Worm (Caenorhabditis elegans) whole organism, young adult: ENCODE measurements around the gene F28F8.9.
A peak's percentile ranks its signal among the peaks of the same experiment; 100 is the strongest.

Source experiments
- B0261.1 ChIP-seq: sonication (generic microtip); optimal IDR thresholded peaks from 2 replicates; lab custom pipeline; 2016; ENCODE audit warnings: mild to moderate bottlenecking, missing genetic modification characterization, moderate library complexity, missing compliant biosample characterization
- F10E7.11 ChIP-seq: sonication (generic microtip); optimal IDR thresholded peaks from 2 replicates; lab custom pipeline; 2017; ENCODE audit warnings: mild to moderate bottlenecking, missing genetic modification characterization, moderate library complexity, missing compliant biosample characterization
- F22D6.2 ChIP-seq: sonication (generic microtip); optimal IDR thresholded peaks from 2 replicates; lab custom pipeline; 2016; ENCODE audit warnings: mild to moderate bottlenecking, missing genetic modification characterization, missing compliant biosample characterization
- F33H1.4 ChIP-seq: fragments of 200-800 bp; sonication (Bioruptor generic); IDR thresholded peaks from 2 replicates; pipeline ENCODE4 v1.3.6; 2022; ENCODE audit warnings: missing genetic modification reagents, missing genetic modification characterization, missing compliant biosample characterization
- F37B4.10 ChIP-seq: fragments of 200-800 bp; sonication (Bioruptor generic); IDR thresholded peaks from 2 replicates; pipeline ENCODE4 v1.3.6; 2022; ENCODE audit warnings: missing genetic modification characterization, missing compliant biosample characterization
- F57C9.4 ChIP-seq: sonication (generic microtip); optimal IDR thresholded peaks from 2 replicates; lab custom pipeline; 2017; ENCODE audit warnings: mild to moderate bottlenecking, missing genetic modification characterization, missing compliant biosample characterization
- K11D2.4 ChIP-seq: fragments of 200-800 bp; sonication (Bioruptor generic); IDR thresholded peaks from 2 replicates; pipeline ENCODE4 v1.3.6; 2022; ENCODE audit warnings: missing genetic modification reagents, missing genetic modification characterization, missing compliant biosample characterization
- T26A5.8 ChIP-seq: sonication (generic microtip); optimal IDR thresholded peaks from 2 replicates; lab custom pipeline; 2016; ENCODE audit warnings: missing genetic modification characterization, missing compliant biosample characterization
- Y53F4B.3 ChIP-seq: fragments of 200-800 bp; sonication (Bioruptor generic); IDR thresholded peaks from 2 replicates; pipeline ENCODE4 v1.3.6; 2022; ENCODE audit warnings: missing genetic modification reagents, missing genetic modification characterization, missing compliant biosample characterization
- ZK185.1 ChIP-seq: sonication (generic microtip); optimal IDR thresholded peaks from 2 replicates; lab custom pipeline; 2016; ENCODE audit warnings: mild to moderate bottlenecking, missing genetic modification characterization, missing compliant biosample characterization; ENCODE audit not compliant: poor library complexity, severe bottlenecking
- atf-7 ChIP-seq: sonication (generic microtip); optimal IDR thresholded peaks from 2 replicates; lab custom pipeline; 2017; ENCODE audit warnings: mild to moderate bottlenecking, missing genetic modification characterization, missing compliant biosample characterization
- attf-3 ChIP-seq: fragments of 200-800 bp; sonication (Bioruptor generic); conservative IDR thresholded peaks from 2 replicates; pipeline ENCODE4 v1.3.6; 2022; ENCODE audit warnings: missing genetic modification reagents, missing genetic modification characterization, missing compliant biosample characterization
- attf-5 ChIP-seq: fragments of 200-800 bp; sonication (Bioruptor generic); optimal IDR thresholded peaks from 2 replicates; lab custom pipeline; 2018; ENCODE audit warnings: mild to moderate bottlenecking, missing genetic modification characterization, missing compliant biosample characterization
- ccch-3 ChIP-seq: fragments of 200-800 bp; sonication (Bioruptor generic); optimal IDR thresholded peaks from 2 replicates; lab custom pipeline; 2018; ENCODE audit warnings: mild to moderate bottlenecking, missing genetic modification characterization, missing compliant biosample characterization
- cebp-1 ChIP-seq, 2 experiments: fragments of 200-800 bp in 1 of 2; sonication (Bioruptor generic) in 1 of 2; sonication (generic microtip) in 1 of 2; IDR thresholded peaks in 1 of 2; optimal IDR thresholded peaks in 1 of 2; 2 replicates each; pipeline versions ENCODE4 v1.3.6 to Lab custom; 2017 to 2022; ENCODE audit warnings: missing compliant biosample characterization in 2 of 2, missing genetic modification characterization in 2 of 2, mild to moderate bottlenecking in 1 of 2, missing genetic modification reagents in 1 of 2, moderate library complexity in 1 of 2
- cebp-2 ChIP-seq: fragments of 200-800 bp; sonication (Bioruptor generic); IDR thresholded peaks from 2 replicates; pipeline ENCODE4 v1.3.6; 2022; ENCODE audit warnings: missing genetic modification characterization, missing compliant biosample characterization
- ceh-100 ChIP-seq: fragments of 200-800 bp; sonication (Bioruptor generic); IDR thresholded peaks from 2 replicates; pipeline ENCODE4 v1.3.6; 2022; ENCODE audit warnings: missing genetic modification reagents, missing genetic modification characterization, missing compliant biosample characterization
- ceh-27 ChIP-seq: fragments of 200-800 bp; sonication (Bioruptor generic); optimal IDR thresholded peaks from 2 replicates; lab custom pipeline; 2018; ENCODE audit warnings: mild to moderate bottlenecking, missing genetic modification characterization, moderate library complexity, missing compliant biosample characterization
- ceh-40 ChIP-seq: fragments of 200-800 bp; sonication (Bioruptor generic); IDR thresholded peaks from 2 replicates; pipeline ENCODE4 v1.3.6; 2022; ENCODE audit warnings: missing genetic modification characterization, missing compliant biosample characterization
- ceh-58 ChIP-seq: fragments of 200-800 bp; sonication (Bioruptor generic); IDR thresholded peaks from 2 replicates; pipeline ENCODE4 v1.3.6; 2022; ENCODE audit warnings: missing genetic modification characterization, missing compliant biosample characterization
- ceh-91 ChIP-seq: fragments of 200-800 bp; sonication (Bioruptor generic); IDR thresholded peaks from 2 replicates; pipeline ENCODE4 v1.3.6; 2022; ENCODE audit warnings: missing genetic modification reagents, missing genetic modification characterization, missing compliant biosample characterization
- dox-1 ChIP-seq: fragments of 200-800 bp; sonication (Bioruptor generic); IDR thresholded peaks from 2 replicates; pipeline ENCODE4 v1.3.6; 2022; ENCODE audit warnings: missing genetic modification reagents, missing genetic modification characterization, missing compliant biosample characterization
- dpl-1 ChIP-seq: fragments of 150-350 bp; optimal IDR thresholded peaks from 2 replicates; lab custom pipeline; 2014; ENCODE audit warnings: missing biosample characterization, missing genetic modification reagents, missing genetic modification characterization
- efl-1 ChIP-seq: fragments of 150-350 bp; optimal IDR thresholded peaks from 2 replicates; lab custom pipeline; 2014; ENCODE audit warnings: missing biosample characterization, missing genetic modification reagents, missing genetic modification characterization
- him-1 ChIP-seq: sonication (generic microtip); optimal IDR thresholded peaks from 2 replicates; lab custom pipeline; 2016; ENCODE audit warnings: missing genotype, missing genetic modification reagents, missing genetic modification characterization, missing compliant biosample characterization
- hlh-12 ChIP-seq: sonication (generic microtip); optimal IDR thresholded peaks from 2 replicates; lab custom pipeline; 2016; ENCODE audit warnings: missing genetic modification characterization, missing compliant biosample characterization
- hlh-26 ChIP-seq: fragments of 200-800 bp; sonication (Bioruptor generic); conservative IDR thresholded peaks from 2 replicates; pipeline ENCODE4 v1.3.6; 2022; ENCODE audit warnings: missing genetic modification reagents, missing genetic modification characterization, missing compliant biosample characterization
- hrde-1 ChIP-seq: sonication (generic microtip); optimal IDR thresholded peaks from 2 replicates; lab custom pipeline; 2016; ENCODE audit warnings: missing genetic modification characterization, mild to moderate bottlenecking, missing compliant biosample characterization, moderate library complexity, missing genotype, missing genetic modification reagents, borderline replicate concordance
- lin-35 ChIP-seq, 3 experiments: fragments of 150-350 bp in 2 of 3; sonication (generic microtip) in 1 of 3; optimal IDR thresholded peaks; 2 replicates each; lab custom pipeline; 2014 to 2018; ENCODE audit warnings: missing biosample characterization in 3 of 3, missing genetic modification characterization in 3 of 3, missing genetic modification reagents in 3 of 3
- lin-54 ChIP-seq: fragments of 200-800 bp; sonication (Bioruptor generic); optimal IDR thresholded peaks from 2 replicates; lab custom pipeline; 2018; ENCODE audit warnings: mild to moderate bottlenecking, missing genetic modification characterization, missing compliant biosample characterization
- lsy-27 ChIP-seq: sonication (generic microtip); optimal IDR thresholded peaks from 2 replicates; lab custom pipeline; 2017; ENCODE audit warnings: missing genetic modification characterization, mild to moderate bottlenecking, missing compliant biosample characterization, antibody characterized with exemption, missing genotype, borderline replicate concordance; ENCODE audit not compliant: insufficient read depth
- madf-3 ChIP-seq: fragments of 200-800 bp; sonication (Bioruptor generic); IDR thresholded peaks from 2 replicates; pipeline ENCODE4 v1.3.6; 2022; ENCODE audit warnings: missing genetic modification reagents, missing genetic modification characterization, missing compliant biosample characterization
- nfya-2 ChIP-seq: fragments of 200-800 bp; sonication (Bioruptor generic); IDR thresholded peaks from 2 replicates; pipeline ENCODE4 v1.3.6; 2022; ENCODE audit warnings: missing genetic modification reagents, missing genetic modification characterization, missing compliant biosample characterization
- nfyb-1 ChIP-seq: fragments of 200-800 bp; sonication (Bioruptor generic); IDR thresholded peaks from 2 replicates; pipeline ENCODE4 v1.3.6; 2022; ENCODE audit warnings: missing genetic modification reagents, missing genetic modification characterization, missing compliant biosample characterization
- nhr-27 ChIP-seq: fragments of 200-800 bp; sonication (Bioruptor generic); optimal IDR thresholded peaks from 2 replicates; lab custom pipeline; 2018; ENCODE audit warnings: mild to moderate bottlenecking, missing genetic modification characterization, moderate library complexity, missing compliant biosample characterization
- sdz-38 ChIP-seq: sonication (generic microtip); optimal IDR thresholded peaks from 2 replicates; lab custom pipeline; 2016; ENCODE audit warnings: missing genotype, missing genetic modification characterization, missing compliant biosample characterization
- snpc-1.1 ChIP-seq: sonication (generic microtip); optimal IDR thresholded peaks from 2 replicates; lab custom pipeline; 2017; ENCODE audit warnings: missing genetic modification characterization, mild to moderate bottlenecking, missing compliant biosample characterization, antibody characterized with exemption, moderate library complexity, missing genotype, missing genetic modification reagents; ENCODE audit not compliant: insufficient read depth
- sptf-2 ChIP-seq: fragments of 200-800 bp; sonication (Bioruptor generic); optimal IDR thresholded peaks from 2 replicates; lab custom pipeline; 2018; ENCODE audit warnings: mild to moderate bottlenecking, missing genetic modification characterization, missing compliant biosample characterization
- unc-62 ChIP-seq: fragments of 150-350 bp; optimal IDR thresholded peaks from 2 replicates; lab custom pipeline; 2014; ENCODE audit warnings: missing biosample characterization, missing genetic modification reagents, missing genetic modification characterization
- zfh-2 ChIP-seq: fragments of 200-800 bp; sonication (Bioruptor generic); conservative IDR thresholded peaks from 2 replicates; pipeline ENCODE4 v1.3.6; 2022; ENCODE audit warnings: missing genetic modification reagents, missing genetic modification characterization, missing compliant biosample characterization
- zim-3 ChIP-seq: sonication (generic microtip); optimal IDR thresholded peaks from 2 replicates; lab custom pipeline; 2017; ENCODE audit warnings: mild to moderate bottlenecking, missing genetic modification characterization, moderate library complexity, missing compliant biosample characterization

Gene F28F8.9

ce11 chrV:15578386-15578785, at the start of gene F28F8.9:
Gene F28F8.9, minus strand, starts transcription at chrV:15578673.
- TF ChIP-seq cebp-2 (GFP tag; lab: Robert Waterston, UW) (no peak), nfyb-1 (GFP tag; lab: Robert Waterston, UW) (no peak), lin-54 (peak; percentile 66), ZK185.1 (no peak), attf-5 (peak; percentile 11), hlh-26 (GFP tag; lab: Robert Waterston, UW) (no peak), Y53F4B.3 (no peak), lin-35 (GFP tag; optimal IDR thresholded peaks at IDR 0.05; lab: Kevin White, UChicago) (peak in 1 of 3 experiments; percentile 74), dox-1 (0 out of 2 replicates have a peak, but pooled peaks have one; percentile 12), nfya-2 (GFP tag; lab: Robert Waterston, UW) (no peak), hlh-12 (tag; lab: Kevin White, UChicago) (no peak), ceh-58 (GFP tag; lab: Robert Waterston, UW) (no peak), F33H1.4 (GFP tag; lab: Robert Waterston, UW) (no peak), ceh-91 (GFP tag; lab: Robert Waterston, UW) (no peak), K11D2.4 (GFP tag; lab: Robert Waterston, UW) (no peak), ceh-40 (GFP tag; lab: Robert Waterston, UW) (no peak), zfh-2 (GFP tag; lab: Robert Waterston, UW) (no peak), F10E7.11 (tag; lab: Kevin White, UChicago) (no peak), madf-3 (no peak), hrde-1 (tag; lab: Kevin White, UChicago) (no peak), nhr-27 (tag; lab: Kevin White, UChicago) (no peak), B0261.1 (tag; lab: Kevin White, UChicago) (no peak), ccch-3 (GFP tag; lab: Kevin White, UChicago) (no peak), F37B4.10 (GFP tag; lab: Robert Waterston, UW) (no peak), attf-3 (GFP tag; lab: Robert Waterston, UW) (peak; percentile 89), snpc-1.1 (tag; lab: Kevin White, UChicago) (no peak), F22D6.2 (no peak), lsy-27 (no peak), sptf-2 (GFP tag; lab: Kevin White, UChicago) (no peak), him-1 (tag; lab: Kevin White, UChicago) (no peak), F57C9.4 (tag; lab: Kevin White, UChicago) (no peak), zim-3 (tag; lab: Kevin White, UChicago) (no peak), sdz-38 (tag; lab: Kevin White, UChicago) (no peak), efl-1 (GFP tag; lab: Kevin White, UChicago) (peak; percentile 17), ceh-27 (GFP tag; lab: Kevin White, UChicago) (no peak), cebp-1 (GFP tag; IDR thresholded peaks at IDR 0.05; lab: Robert Waterston, UW) (no peak), cebp-1 (tag; optimal IDR thresholded peaks at IDR 0.05; lab: Kevin White, UChicago) (peak; percentile 28), T26A5.8 (tag; lab: Kevin White, UChicago) (no peak), unc-62 (no peak), dpl-1 (peak; percentile 48), ceh-100 (GFP tag; lab: Robert Waterston, UW) (no peak), atf-7 (tag; lab: Kevin White, UChicago) (no peak)
